Worm (Caenorhabditis elegans) whole organism, L4/young adult: ENCODE results near the gene pals-22.

Experiments
- W03F9.2 ChIP-seq: fragments of 150-350 bp; optimal IDR thresholded peaks from 2 replicates; lab custom pipeline; 2014; ENCODE audit warnings: missing biosample characterization, missing genetic modification characterization
- dao-5 ChIP-seq: sonication (generic microtip); optimal IDR thresholded peaks from 2 replicates; lab custom pipeline; 2016; ENCODE audit warnings: missing genotype, missing genetic modification characterization, moderate library complexity, missing compliant biosample characterization
- him-1 ChIP-seq: sonication (generic microtip); optimal IDR thresholded peaks from 2 replicates; lab custom pipeline; 2016; ENCODE audit warnings: missing genotype, missing genetic modification reagents, missing genetic modification characterization, missing compliant biosample characterization

DNA sequence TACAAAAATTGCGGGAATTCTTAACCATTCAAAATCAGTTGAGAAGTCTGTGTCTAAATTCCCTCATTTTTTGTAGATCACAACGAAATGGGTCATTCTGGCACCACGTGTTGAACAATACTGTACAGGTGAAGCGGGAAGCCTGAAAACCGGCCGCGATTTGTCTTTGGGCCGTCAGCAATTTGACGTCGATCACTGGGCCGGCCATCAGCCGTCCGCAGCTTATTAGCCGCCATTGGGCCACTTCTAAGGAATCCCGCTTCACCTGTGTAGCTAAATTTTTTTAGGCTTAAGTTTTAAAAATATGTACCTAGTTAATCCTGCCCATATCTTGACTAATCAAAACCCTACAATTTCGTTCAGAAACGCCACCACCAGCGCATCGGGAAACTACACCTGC lies 27.4 kb downstream of the pals-22 start:
- TF ChIP-seq him-1 (tag; lab: Kevin White, UChicago) = no peak
- no peak for TF ChIP-seq W03F9.2
- no peak for TF ChIP-seq dao-5
